Fruit fly (Drosophila melanogaster): Measurements from ENCODE around the gene vri.

- TF ChIP-seq nau (GFP tag; optimal IDR thresholded peaks at IDR 0.05), result no peak
- TF ChIP-seq Hr78 (GFP tag; optimal IDR thresholded peaks at IDR 0.05), result no peak
- no peak for TF ChIP-seq CG7357 (GFP tag; IDR thresholded peaks at IDR 0.05)
- TF ChIP-seq Neu2 (GFP tag; optimal IDR thresholded peaks at IDR 0.05; ENCODE audit: borderline replicate concordance), result no peak
- no peak for TF ChIP-seq CG4730 (GFP tag; IDR thresholded peaks at IDR 0.05)
- no peak for TF ChIP-seq sob (GFP tag; IDR thresholded peaks at IDR 0.05)
- no peak for TF ChIP-seq CG32767 (GFP tag; IDR thresholded peaks at IDR 0.05)
- TF ChIP-seq fru (optimal IDR thresholded peaks at IDR 0.05), result no peak
- TF ChIP-seq tin (GFP tag; optimal IDR thresholded peaks at IDR 0.05), result no peak
- no peak for TF ChIP-seq E2f1 (GFP tag; IDR thresholded peaks at IDR 0.05)
Measured at dm6 chr2L:5348591-5348990, 59.8 kb downstream of the vri start.

Data from whole organism, embryonic.